Worm (Caenorhabditis elegans): ENCODE data around the gene Y119D3B.21.

Y119D3B.21 gene

ce11 chrIII:1193326-1193862 lies 21.4 kb upstream of the Y119D3B.21 start, which contains the start of gene Y119D3B.14:
Gene Y119D3B.14, minus strand, starts transcription at chrIII:1193812.
- no peak for TF ChIP-seq tlf-1 (GFP tag; optimal IDR thresholded peaks at IDR 0.05)
- 0 out of 2 replicates have a peak, but pooled peaks have one; percentile 10 for TF ChIP-seq pbrm-1 (GFP tag; IDR thresholded peaks at IDR 0.05)
- no peak for TF ChIP-seq F22D6.2 (tag; optimal IDR thresholded peaks at IDR 0.05)
- no peak for TF ChIP-seq lir-1 (GFP tag; conservative IDR thresholded peaks at IDR 0.05)
- peak; percentile 32; the same call in 1 of the 2 replicates for TF ChIP-seq mcd-1 (GFP tag; IDR thresholded peaks at IDR 0.05)

ce11 chrIII:1196192-1196591 lies 18.6 kb upstream of the Y119D3B.21 start, which contains the start of gene dss-1:
Gene dss-1, minus strand, starts transcription at chrIII:1196292.
- TF ChIP-seq repo-1 (tag; optimal IDR thresholded peaks at IDR 0.05) (no peak), lir-1 (GFP tag; conservative IDR thresholded peaks at IDR 0.05) (no peak)

- peak; percentile 39 for TF ChIP-seq tbp1 (GFP tag; optimal IDR thresholded peaks at IDR 0.05)
- no peak for TF ChIP-seq C17E4.6 (GFP tag; IDR thresholded peaks at IDR 0.05)
- no peak for TF ChIP-seq C06A6.2 (GFP tag; conservative IDR thresholded peaks at IDR 0.05)
- peak; percentile 74 for TF ChIP-seq K11D2.4 (GFP tag; IDR thresholded peaks at IDR 0.05)
- no peak for TF ChIP-seq lag-1 (GFP tag; IDR thresholded peaks at IDR 0.05)
- TF ChIP-seq chd-7 (tag; optimal IDR thresholded peaks at IDR 0.05), result no peak
- TF ChIP-seq zfh-2 (GFP tag; conservative IDR thresholded peaks at IDR 0.05), result no peak
- no peak for TF ChIP-seq bed-1 (GFP tag; IDR thresholded peaks at IDR 0.05)
- no peak for TF ChIP-seq mel-28 (tag; optimal IDR thresholded peaks at IDR 0.05; ENCODE audit: borderline replicate concordance)
- TF ChIP-seq bed-2 (GFP tag; IDR thresholded peaks at IDR 0.05), result no peak
- peak; percentile 5 for TF ChIP-seq dpl-1 (GFP tag; optimal IDR thresholded peaks at IDR 0.05)
- TF ChIP-seq F37B4.10 (GFP tag; IDR thresholded peaks at IDR 0.05), result no peak
- TF ChIP-seq dpff-1 (tag; optimal IDR thresholded peaks at IDR 0.05), result no peak
- no peak for TF ChIP-seq madf-8 (GFP tag; conservative IDR thresholded peaks at IDR 0.05)
- TF ChIP-seq F57C9.4 (tag; optimal IDR thresholded peaks at IDR 0.05), result no peak
- TF ChIP-seq mcd-1 (GFP tag; IDR thresholded peaks at IDR 0.05), result peak; percentile 99
- no peak for TF ChIP-seq unc-62 (GFP tag; optimal IDR thresholded peaks at IDR 0.05)
- no peak for TF ChIP-seq fkh-3 (tag; optimal IDR thresholded peaks at IDR 0.05)
- peak; percentile 73 for TF ChIP-seq D2030.7 (GFP tag; IDR thresholded peaks at IDR 0.05)
- TF ChIP-seq madf-3 (GFP tag; IDR thresholded peaks at IDR 0.05), result no peak
- TF ChIP-seq aptf-2 (GFP tag; conservative IDR thresholded peaks at IDR 0.05), result no peak
- TF ChIP-seq attf-5 (GFP tag; optimal IDR thresholded peaks at IDR 0.05), result peak; percentile 86
- TF ChIP-seq ceh-27 (GFP tag; optimal IDR thresholded peaks at IDR 0.05), result peak; percentile 50
- no peak for TF ChIP-seq F10E7.11 (tag; optimal IDR thresholded peaks at IDR 0.05)
- no peak for TF ChIP-seq ztf-26 (tag; optimal IDR thresholded peaks at IDR 0.05)
- TF ChIP-seq F49E8.2 (tag; optimal IDR thresholded peaks at IDR 0.05; ENCODE audit: insufficient read depth), result no peak
- peak; percentile 77 for TF ChIP-seq dox-1 (GFP tag; IDR thresholded peaks at IDR 0.05)
- TF ChIP-seq ceh-91 (GFP tag; IDR thresholded peaks at IDR 0.05), result 0 out of 2 replicates have a peak, but pooled peaks have one; percentile 16
- TF ChIP-seq ceh-79 (tag; optimal IDR thresholded peaks at IDR 0.05), result no peak
- peak; percentile 66 for TF ChIP-seq athp-1 (tag; optimal IDR thresholded peaks at IDR 0.05)
- TF ChIP-seq Y79H2A.3 (GFP tag; conservative IDR thresholded peaks at IDR 0.05), result no peak
- peak; percentile 19 for TF ChIP-seq repo-1 (tag; optimal IDR thresholded peaks at IDR 0.05)
- no peak for TF ChIP-seq B0019.2 (GFP tag; conservative IDR thresholded peaks at IDR 0.05)
- TF ChIP-seq ztf-6 (GFP tag; IDR thresholded peaks at IDR 0.05), result no peak
- TF ChIP-seq nhr-90 (tag; optimal IDR thresholded peaks at IDR 0.05), result no peak
- TF ChIP-seq Y53G8AR.9 (GFP tag; conservative IDR thresholded peaks at IDR 0.05), result no peak
- TF ChIP-seq T07F8.4 (tag; optimal IDR thresholded peaks at IDR 0.05), result no peak
- TF ChIP-seq ama-1 (optimal IDR thresholded peaks at IDR 0.05), result no peak
- no peak for TF ChIP-seq ama-1 (GFP tag; optimal IDR thresholded peaks at IDR 0.05)
- no peak for TF ChIP-seq ceh-100 (GFP tag; IDR thresholded peaks at IDR 0.05)
Observed at ce11 chrIII:1201958-1202596, 12.7 kb upstream of the Y119D3B.21 start, which contains the start of the genes mrpl-45 and Y119D3B.12. Gene mrpl-45, minus strand, starts transcription at chrIII:1202008. Gene Y119D3B.12, plus strand, starts transcription at chrIII:1202546.

Data from whole organism, young adult.